Worm (Caenorhabditis elegans): Measurements from ENCODE around the gene ina-1.

- TF ChIP-seq ceh-79 (tag; optimal IDR thresholded peaks at IDR 0.05) = no peak
- TF ChIP-seq Y53G8AR.9 (GFP tag; conservative IDR thresholded peaks at IDR 0.05) = no peak
- no peak for TF ChIP-seq snpc-4 (GFP tag; optimal IDR thresholded peaks at IDR 0.05)
- no peak for TF ChIP-seq snpc-4 (tag; optimal IDR thresholded peaks at IDR 0.05)
- TF ChIP-seq him-1 (tag; optimal IDR thresholded peaks at IDR 0.05) = no peak
These were observed 9.9 kb downstream of the ina-1 start, which contains the start of gene dgk-3 for ce11 chrIII:9162634-9163118.
